Fruit fly (Drosophila melanogaster) whole organism, prepupa: ENCODE measurements around the gene Cnb.

Experiments
- CG10631 ChIP-seq: fragments of 200-800 bp; sonication (Bioruptor generic); optimal IDR thresholded peaks from 2 replicates; lab custom pipeline; 2016; ENCODE audit warnings: missing biosample characterization, missing genetic modification characterization
- CG11294 ChIP-seq: fragments of 200-800 bp; sonication (Bioruptor generic); IDR thresholded peaks from 2 replicates; pipeline ENCODE4 v1.3.6; 2022; ENCODE audit warnings: missing biosample characterization, missing genetic modification characterization
- CG31627 ChIP-seq: fragments of 200-800 bp; sonication (Bioruptor generic); optimal IDR thresholded peaks from 3 replicates; lab custom pipeline; 2016; ENCODE audit warnings: missing biosample characterization, missing genetic modification characterization
- CG8319 ChIP-seq: fragments of 200-800 bp; sonication (Bioruptor generic); optimal IDR thresholded peaks from 3 replicates; lab custom pipeline; 2016; ENCODE audit warnings: missing biosample characterization, missing genetic modification characterization
- Eip75B ChIP-seq: fragments of 200-800 bp; sonication (Bioruptor generic); optimal IDR thresholded peaks from 3 replicates; lab custom pipeline; 2016; ENCODE audit warnings: missing biosample characterization, missing genetic modification characterization
- Ets96B ChIP-seq: fragments of 200-800 bp; optimal IDR thresholded peaks from 2 replicates; lab custom pipeline; 2019; ENCODE audit warnings: missing biosample characterization, mild to moderate bottlenecking, missing genetic modification characterization, moderate library complexity
- Met ChIP-seq: fragments of 200-800 bp; sonication (Bioruptor generic); optimal IDR thresholded peaks from 3 replicates; lab custom pipeline; 2016; ENCODE audit warnings: missing biosample characterization, missing genetic modification characterization
- OdsH ChIP-seq: fragments of 200-800 bp; sonication (Bioruptor generic); optimal IDR thresholded peaks from 3 replicates; lab custom pipeline; 2016; ENCODE audit warnings: missing biosample characterization, missing genetic modification characterization
- Smox ChIP-seq: fragments of 200-800 bp; sonication (Bioruptor generic); optimal IDR thresholded peaks from 3 replicates; lab custom pipeline; 2016; ENCODE audit warnings: missing biosample characterization, missing genetic modification characterization
- Sox15 ChIP-seq: fragments of 200-800 bp; sonication (Bioruptor generic); optimal IDR thresholded peaks from 3 replicates; lab custom pipeline; 2016; ENCODE audit warnings: missing biosample characterization, missing genetic modification characterization
- dsx ChIP-seq: fragments of 200-800 bp; optimal IDR thresholded peaks from 3 replicates; lab custom pipeline; 2019; ENCODE audit warnings: missing biosample characterization, mild to moderate bottlenecking, missing genetic modification characterization, moderate library complexity; ENCODE audit not compliant: poor library complexity, severe bottlenecking
- esn ChIP-seq: fragments of 200-800 bp; sonication (Bioruptor generic); optimal IDR thresholded peaks from 2 replicates; lab custom pipeline; 2016; ENCODE audit warnings: missing biosample characterization, mild to moderate bottlenecking, missing genetic modification characterization, moderate library complexity
- svp ChIP-seq: fragments of 200-800 bp; sonication (Bioruptor generic); peaks from one replicate; lab custom pipeline; 2016; ENCODE audit warnings: missing biosample characterization, missing genetic modification characterization

DNA sequence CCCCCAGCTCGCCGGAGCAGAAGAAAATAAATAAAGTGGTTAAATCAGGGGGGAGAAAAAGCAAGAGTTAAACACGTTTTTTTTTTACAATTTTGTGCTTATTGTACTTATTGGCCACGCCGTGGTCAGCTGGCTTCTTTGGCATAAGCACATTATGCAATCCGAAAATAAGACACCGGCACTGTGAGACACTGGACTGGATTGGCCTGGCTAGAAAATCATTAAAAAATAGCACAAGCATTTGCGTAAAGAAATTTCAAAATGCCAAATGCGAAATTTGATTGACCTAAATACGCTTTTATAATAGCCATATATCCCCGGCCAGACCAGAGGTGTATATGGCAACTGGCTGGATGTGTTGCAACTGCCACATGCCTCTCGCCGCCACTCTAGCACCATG lies 42.9 kb upstream of the Cnb start:
- no peak for TF ChIP-seq CG11294 (GFP tag; lab: Robert Waterston, UW)
- TF ChIP-seq OdsH (GFP tag; lab: Kevin White, UChicago): no peak
- TF ChIP-seq CG10631 (GFP tag; lab: Kevin White, UChicago): no peak
- TF ChIP-seq CG31627: no peak
- TF ChIP-seq esn (GFP tag; lab: Kevin White, UChicago): no peak
- TF ChIP-seq Ets96B (tag; lab: Kevin White, UChicago): no peak
- no peak for TF ChIP-seq Eip75B (GFP tag; lab: Kevin White, UChicago)
- TF ChIP-seq Smox: no peak
- TF ChIP-seq Sox15 (GFP tag; lab: Kevin White, UChicago): no peak
- TF ChIP-seq Met (GFP tag; lab: Kevin White, UChicago): no peak
- TF ChIP-seq dsx (GFP tag; lab: Kevin White, UChicago): no peak
- no peak for TF ChIP-seq svp (GFP tag; lab: Kevin White, UChicago)
- no peak for TF ChIP-seq CG8319 (GFP tag; lab: Kevin White, UChicago)
